Worm (Caenorhabditis elegans): ENCODE measurements around the gene F35E8.10.

The F35E8.10 gene

DNA sequence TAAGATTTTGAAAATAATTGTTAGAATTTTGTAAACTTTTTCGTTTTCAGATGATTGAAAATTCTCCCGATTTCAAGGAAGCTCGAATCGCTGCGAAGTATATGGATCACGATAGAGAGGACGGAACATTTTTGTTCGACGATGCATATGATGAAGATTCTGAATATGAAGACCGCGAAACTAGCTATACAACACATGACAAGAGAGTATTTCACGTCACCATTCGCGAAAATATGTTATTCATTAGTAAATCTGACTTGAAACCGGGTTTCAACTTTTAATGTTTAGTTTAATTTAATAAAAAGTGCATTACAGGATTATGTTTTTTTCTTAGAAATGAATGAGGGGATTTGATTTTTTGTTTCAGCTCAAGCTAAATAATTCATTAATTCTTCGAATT, 49.8 kb downstream of the F35E8.10 start, which contains the start of gene str-57:
Gene str-57 (plus strand): TSS at position 301 of the 400 bp plus-strand sequence.
- TF ChIP-seq dao-5 (tag; optimal IDR thresholded peaks at IDR 0.05) (no peak), him-1 (tag; optimal IDR thresholded peaks at IDR 0.05) (no peak), W03F9.2 (tag; optimal IDR thresholded peaks at IDR 0.05) (no peak)
